Comparison of ENCODE assay signal across 4 worm cellular contexts in genomic region chrIV:9074244-9074723, ce11.
TF ChIP-seq lines count a peak whose summit lies in the region.

TSS of gene mppb-1 (plus strand) at chrIV:9074673.

TF ChIP-seq in whole organism, L2 larva, 48 proteins besides CTCF, POLR2A, EP300 and RAD21 (continues in another document):
- no peak for TF ChIP-seq peb-1 (tag; optimal IDR thresholded peaks at IDR 0.05; lab: Kevin White, UChicago)
- TF ChIP-seq nhr-6 (tag; optimal IDR thresholded peaks at IDR 0.05; lab: Kevin White, UChicago): no peak
- TF ChIP-seq sma-3 (GFP tag; optimal IDR thresholded peaks at IDR 0.05; lab: Kevin White, UChicago): peak; percentile 87
- peak; percentile 18 for TF ChIP-seq skn-1 (tag; optimal IDR thresholded peaks at IDR 0.05; lab: Kevin White, UChicago)
- TF ChIP-seq C34F6.9 (tag; optimal IDR thresholded peaks at IDR 0.05; lab: Kevin White, UChicago): peak; percentile 85
- peak; percentile 95 for TF ChIP-seq blmp-1 (tag; optimal IDR thresholded peaks at IDR 0.05; lab: Kevin White, UChicago; ENCODE audit: insufficient read depth)
- TF ChIP-seq ztf-1 (GFP tag; conservative IDR thresholded peaks at IDR 0.05; lab: Robert Waterston, UW): no peak
- TF ChIP-seq sem-4 (tag; optimal IDR thresholded peaks at IDR 0.05; lab: Kevin White, UChicago): no peak
- TF ChIP-seq nhr-21 (tag; optimal IDR thresholded peaks at IDR 0.05; lab: Kevin White, UChicago): peak; percentile 64
- no peak for TF ChIP-seq nhr-237 (tag; optimal IDR thresholded peaks at IDR 0.05; lab: Kevin White, UChicago)
- peak; percentile 83 for TF ChIP-seq lin-13 (GFP tag; optimal IDR thresholded peaks at IDR 0.05; lab: Kevin White, UChicago)
- peak; percentile 96 for TF ChIP-seq gmeb-1 (tag; optimal IDR thresholded peaks at IDR 0.05; lab: Kevin White, UChicago)
- TF ChIP-seq ztf-4 (tag; optimal IDR thresholded peaks at IDR 0.05; lab: Kevin White, UChicago): peak; percentile 67
- TF ChIP-seq lsy-2 (tag; optimal IDR thresholded peaks at IDR 0.05; lab: Kevin White, UChicago): peak; percentile 63 to 85
- TF ChIP-seq aly-2 (tag; optimal IDR thresholded peaks at IDR 0.05; lab: Kevin White, UChicago): no peak
- TF ChIP-seq crh-2 (tag; optimal IDR thresholded peaks at IDR 0.05; lab: Kevin White, UChicago): peak; percentile 75
- peak; percentile 1 for TF ChIP-seq egl-27 (tag; optimal IDR thresholded peaks at IDR 0.05; lab: Kevin White, UChicago)
- TF ChIP-seq snpc-4 (tag; optimal IDR thresholded peaks at IDR 0.05; lab: Kevin White, UChicago): peak; percentile 23
- TF ChIP-seq mdl-1 (tag; optimal IDR thresholded peaks at IDR 0.05; lab: Kevin White, UChicago): peak in 1 of 2 experiments; percentile 39
- no peak for TF ChIP-seq nhr-12 (tag; optimal IDR thresholded peaks at IDR 0.05; lab: Kevin White, UChicago)
- TF ChIP-seq unc-39 (tag; optimal IDR thresholded peaks at IDR 0.05; lab: Kevin White, UChicago): no peak
- no peak for TF ChIP-seq nhr-77 (tag; optimal IDR thresholded peaks at IDR 0.05; lab: Kevin White, UChicago)
- TF ChIP-seq alr-1 (tag; optimal IDR thresholded peaks at IDR 0.05; lab: Kevin White, UChicago): no peak

TF ChIP-seq in whole organism, L4 larva, 104 proteins besides CTCF, POLR2A, EP300 and RAD21 (continues in another document):
- TF ChIP-seq nhr-48 (tag; optimal IDR thresholded peaks at IDR 0.05; lab: Kevin White, UChicago) (no peak), ctbp-1 (GFP tag; IDR thresholded peaks at IDR 0.05; lab: Robert Waterston, UW) (0 out of 2 replicates have a peak, but pooled peaks have one; percentile 34), zag-1 (tag; optimal IDR thresholded peaks at IDR 0.05; lab: Kevin White, UChicago) (no peak), jun-1 (tag; optimal IDR thresholded peaks at IDR 0.05; lab: Kevin White, UChicago) (no peak), snpc-1.2 (GFP tag; IDR thresholded peaks at IDR 0.05; lab: Robert Waterston, UW) (peak; percentile 56; the same call in 1 of the 2 replicates), attf-4 (tag; optimal IDR thresholded peaks at IDR 0.05; lab: Kevin White, UChicago) (no peak), ceh-32 (tag; optimal IDR thresholded peaks at IDR 0.05; lab: Kevin White, UChicago; ENCODE audit: poor library complexity) (no peak), lin-1 (GFP tag; IDR thresholded peaks at IDR 0.05; lab: Robert Waterston, UW) (no peak), F49E8.2 (tag; optimal IDR thresholded peaks at IDR 0.05; lab: Kevin White, UChicago; ENCODE audit: borderline replicate concordance) (no peak), lin-15B (tag; optimal IDR thresholded peaks at IDR 0.05; lab: Kevin White, UChicago) (no peak), php-3 (GFP tag; IDR thresholded peaks at IDR 0.05; lab: Robert Waterston, UW) (0 out of 2 replicates have a peak, but pooled peaks have one; percentile 52), nhr-28 (tag; optimal IDR thresholded peaks at IDR 0.05; lab: Kevin White, UChicago) (peak; percentile 55), ceh-44 (GFP tag; IDR thresholded peaks at IDR 0.05; lab: Robert Waterston, UW) (peak; percentile 84), F26F4.8 (GFP tag; conservative IDR thresholded peaks at IDR 0.05; lab: Robert Waterston, UW) (no peak), mxl-2 (GFP tag; conservative IDR thresholded peaks at IDR 0.05; lab: Robert Waterston, UW) (no peak), madf-9 (GFP tag; conservative IDR thresholded peaks at IDR 0.05; lab: Robert Waterston, UW) (peak; percentile 84), ces-1 (GFP tag; optimal IDR thresholded peaks at IDR 0.05; lab: Kevin White, UChicago) (no peak), unc-130 (GFP tag; optimal IDR thresholded peaks at IDR 0.05; lab: Kevin White, UChicago) (peak; percentile 94), gei-8 (GFP tag; optimal IDR thresholded peaks at IDR 0.05; lab: Kevin White, UChicago) (no peak), egl-43 (GFP tag; IDR thresholded peaks at IDR 0.05; lab: Robert Waterston, UW) (no peak), daf-8 (GFP tag; IDR thresholded peaks at IDR 0.05; lab: Robert Waterston, UW) (no peak), nhr-76 (tag; optimal IDR thresholded peaks at IDR 0.05; lab: Kevin White, UChicago) (no peak), nhr-77 (tag; optimal IDR thresholded peaks at IDR 0.05; lab: Kevin White, UChicago) (no peak)

TF ChIP-seq in whole organism, late embryonic, 69 proteins besides CTCF, POLR2A, EP300 and RAD21 (continues in another document):
- TF ChIP-seq lim-6 (tag; optimal IDR thresholded peaks at IDR 0.05; lab: Kevin White, UChicago): peak; percentile 81
- peak; percentile 10 for TF ChIP-seq hlh-15 (tag; optimal IDR thresholded peaks at IDR 0.05; lab: Kevin White, UChicago)
- TF ChIP-seq C38D4.7 (GFP tag; optimal IDR thresholded peaks at IDR 0.05; lab: Kevin White, UChicago): no peak
- peak; percentile 94 for TF ChIP-seq C08G9.2 (tag; optimal IDR thresholded peaks at IDR 0.05; lab: Kevin White, UChicago)
- peak; percentile 21 for TF ChIP-seq ztf-16 (tag; optimal IDR thresholded peaks at IDR 0.05; lab: Kevin White, UChicago)
- TF ChIP-seq pax-1 (tag; optimal IDR thresholded peaks at IDR 0.05; lab: Kevin White, UChicago): no peak
- TF ChIP-seq ceh-22 (tag; optimal IDR thresholded peaks at IDR 0.05; lab: Kevin White, UChicago): no peak
- TF ChIP-seq ceh-18 (tag; optimal IDR thresholded peaks at IDR 0.05; lab: Kevin White, UChicago): peak; percentile 31
- no peak for TF ChIP-seq ceh-9 (tag; optimal IDR thresholded peaks at IDR 0.05; lab: Kevin White, UChicago)
- no peak for TF ChIP-seq pat-9 (tag; optimal IDR thresholded peaks at IDR 0.05; lab: Kevin White, UChicago)
- peak; percentile 56 for TF ChIP-seq hlh-13 (GFP tag; optimal IDR thresholded peaks at IDR 0.05; lab: Kevin White, UChicago)
- peak; percentile 23 for TF ChIP-seq ttx-3 (tag; optimal IDR thresholded peaks at IDR 0.05; lab: Kevin White, UChicago)
- TF ChIP-seq pqm-1 (tag; optimal IDR thresholded peaks at IDR 0.05; lab: Kevin White, UChicago): peak; percentile 6
- no peak for TF ChIP-seq npax-4 (tag; optimal IDR thresholded peaks at IDR 0.05; lab: Kevin White, UChicago)
- TF ChIP-seq mec-3 (tag; optimal IDR thresholded peaks at IDR 0.05; lab: Kevin White, UChicago; ENCODE audit: borderline replicate concordance): peak; percentile 55
- TF ChIP-seq dve-1 (tag; optimal IDR thresholded peaks at IDR 0.05; lab: Kevin White, UChicago): no peak
- peak; percentile 90 for TF ChIP-seq tbx-2 (tag; optimal IDR thresholded peaks at IDR 0.05; lab: Kevin White, UChicago)
- no peak for TF ChIP-seq lin-11 (tag; optimal IDR thresholded peaks at IDR 0.05; lab: Kevin White, UChicago)
- TF ChIP-seq sox-4 (tag; optimal IDR thresholded peaks at IDR 0.05; lab: Kevin White, UChicago): no peak
- TF ChIP-seq ceh-31 (tag; optimal IDR thresholded peaks at IDR 0.05; lab: Kevin White, UChicago): peak; percentile 95
- peak; percentile 47 for TF ChIP-seq ceh-34 (tag; optimal IDR thresholded peaks at IDR 0.05; lab: Kevin White, UChicago)
- TF ChIP-seq hlh-6 (tag; optimal IDR thresholded peaks at IDR 0.05; lab: Kevin White, UChicago): no peak
- TF ChIP-seq ceh-6 (GFP tag; optimal IDR thresholded peaks at IDR 0.05; lab: Kevin White, UChicago): no peak
- no peak for TF ChIP-seq pha-4 (tag; optimal IDR thresholded peaks at IDR 0.05; lab: Kevin White, UChicago)
- no peak for TF ChIP-seq K09A11.1 (tag; optimal IDR thresholded peaks at IDR 0.05; lab: Kevin White, UChicago; ENCODE audit: insufficient read depth)
- peak; percentile 37 for TF ChIP-seq F13H6.1 (tag; optimal IDR thresholded peaks at IDR 0.05; lab: Kevin White, UChicago)
- TF ChIP-seq K02D7.2 (tag; optimal IDR thresholded peaks at IDR 0.05; lab: Kevin White, UChicago): no peak

TF ChIP-seq in whole organism, mixed stage, embryonic, 35 proteins besides CTCF, POLR2A, EP300 and RAD21:
- TF ChIP-seq hlh-1 (tag; optimal IDR thresholded peaks at IDR 0.05; lab: Kevin White, UChicago) (no peak), snpc-4 (tag; optimal IDR thresholded peaks at IDR 0.05; lab: Kevin White, UChicago) (no peak), sptf-1 (tag; optimal IDR thresholded peaks at IDR 0.05; lab: Kevin White, UChicago) (peak; percentile 30), mls-2 (tag; optimal IDR thresholded peaks at IDR 0.05; lab: Kevin White, UChicago) (no peak), unc-120 (tag; optimal IDR thresholded peaks at IDR 0.05; lab: Kevin White, UChicago; ENCODE audit: poor library complexity, severe bottlenecking) (peak; percentile 13), nhr-237 (tag; optimal IDR thresholded peaks at IDR 0.05; lab: Kevin White, UChicago) (peak; percentile 36), lin-32 (GFP tag; optimal IDR thresholded peaks at IDR 0.05; lab: Kevin White, UChicago) (no peak), blmp-1 (tag; optimal IDR thresholded peaks at IDR 0.05; lab: Kevin White, UChicago) (peak; percentile 80), drap-1 (GFP tag; optimal IDR thresholded peaks at IDR 0.05; lab: Kevin White, UChicago) (peak; percentile 10), mep-1 (tag; optimal IDR thresholded peaks at IDR 0.05; lab: Kevin White, UChicago) (peak; percentile 44), lsy-2 (tag; optimal IDR thresholded peaks at IDR 0.05; lab: Kevin White, UChicago) (peak; percentile 54), zip-8 (tag; optimal IDR thresholded peaks at IDR 0.05; lab: Kevin White, UChicago) (peak; percentile 79)
